Fruit fly (Drosophila melanogaster) whole organism, embryonic: ENCODE measurements around the gene nAChRalpha1.
A peak's percentile ranks its signal among the peaks of the same experiment; 100 is the strongest.

Experiments
- Ada2b ChIP-seq: fragments of 200-800 bp; sonication (Bioruptor generic); IDR thresholded peaks from 2 replicates; pipeline ENCODE4 v1.3.6; 2022; ENCODE audit warnings: missing biosample characterization, missing genetic modification characterization
- B-H2 ChIP-seq: fragments of 200-800 bp; sonication (Bioruptor generic); optimal IDR thresholded peaks from 2 replicates; lab custom pipeline; 2018; ENCODE audit warnings: missing biosample characterization, mild to moderate bottlenecking, missing genetic modification characterization
- CG11398 ChIP-seq: fragments of 200-800 bp; sonication (Bioruptor generic); optimal IDR thresholded peaks from 2 replicates; lab custom pipeline; 2016; ENCODE audit warnings: missing biosample characterization, missing genetic modification characterization
- CG12155 ChIP-seq: fragments of 200-800 bp; sonication (Bioruptor generic); optimal IDR thresholded peaks from 3 replicates; lab custom pipeline; 2016; ENCODE audit warnings: missing biosample characterization, missing genetic modification characterization
- CG12659 ChIP-seq: fragments of 200-800 bp; sonication (Bioruptor generic); optimal IDR thresholded peaks from 3 replicates; lab custom pipeline; 2017; ENCODE audit warnings: mild to moderate bottlenecking, missing biosample characterization, missing genetic modification reagents, missing genetic modification characterization
- CG13424 ChIP-seq: fragments of 200-800 bp; sonication (Bioruptor generic); optimal IDR thresholded peaks from 2 replicates; lab custom pipeline; 2019; ENCODE audit warnings: missing biosample characterization, mild to moderate bottlenecking, missing genetic modification characterization, moderate library complexity
- CG14441 ChIP-seq: fragments of 200-800 bp; sonication (Bioruptor generic); IDR thresholded peaks from 2 replicates; pipeline ENCODE4 v1.3.6; 2022; ENCODE audit warnings: missing biosample characterization, missing genetic modification characterization
- CG14860 ChIP-seq: fragments of 200-800 bp; sonication (Bioruptor generic); IDR thresholded peaks from 3 replicates; pipeline ENCODE4 v1.3.6; 2022; ENCODE audit warnings: missing biosample characterization, missing genetic modification characterization; ENCODE audit not compliant: partially characterized antibody
- CG15269 ChIP-seq: fragments of 200-800 bp; sonication (Bioruptor generic); optimal IDR thresholded peaks from 2 replicates; lab custom pipeline; 2018; ENCODE audit warnings: missing biosample characterization, mild to moderate bottlenecking, missing genetic modification characterization, moderate library complexity
- CG17802 ChIP-seq: fragments of 200-800 bp; sonication (Bioruptor generic); optimal IDR thresholded peaks from 2 replicates; lab custom pipeline; 2018; ENCODE audit warnings: missing biosample characterization, mild to moderate bottlenecking, missing genetic modification characterization, moderate library complexity
- CG18599 ChIP-seq: fragments of 200-800 bp; sonication (Bioruptor generic); optimal IDR thresholded peaks from 3 replicates; lab custom pipeline; 2017; ENCODE audit warnings: missing biosample characterization, missing genetic modification characterization, mild to moderate bottlenecking, moderate library complexity, missing genetic modification reagents
- CG30403 ChIP-seq: fragments of 200-800 bp; sonication (Bioruptor generic); optimal IDR thresholded peaks from 3 replicates; lab custom pipeline; 2016; ENCODE audit warnings: missing biosample characterization, missing genetic modification characterization
- CG31224 ChIP-seq: fragments of 200-800 bp; sonication (Bioruptor generic); IDR thresholded peaks from 2 replicates; pipeline ENCODE4 v1.3.6; 2022; ENCODE audit warnings: missing biosample characterization, missing genetic modification characterization
- CG3281 ChIP-seq: fragments of 200-800 bp; sonication (Bioruptor generic); optimal IDR thresholded peaks from 3 replicates; lab custom pipeline; 2017; ENCODE audit warnings: missing biosample characterization, mild to moderate bottlenecking, missing genetic modification characterization
- CG3847 ChIP-seq: fragments of 200-800 bp; sonication (Bioruptor generic); IDR thresholded peaks from 2 replicates; pipeline ENCODE4 v1.3.6; 2022; ENCODE audit warnings: missing biosample characterization, missing genetic modification characterization
- CG6765 ChIP-seq: fragments of 200-800 bp; sonication (Bioruptor generic); optimal IDR thresholded peaks from 3 replicates; lab custom pipeline; 2017; ENCODE audit warnings: missing biosample characterization, mild to moderate bottlenecking, missing genetic modification characterization
- CG8089 ChIP-seq: fragments of 200-800 bp; sonication (Bioruptor generic); optimal IDR thresholded peaks from 3 replicates; lab custom pipeline; 2016; ENCODE audit warnings: missing biosample characterization, missing genetic modification characterization
- CG9727 ChIP-seq: fragments of 200-800 bp; sonication (Bioruptor generic); optimal IDR thresholded peaks from 3 replicates; lab custom pipeline; 2017; ENCODE audit warnings: missing biosample characterization, mild to moderate bottlenecking, missing genetic modification characterization
- CG9817 ChIP-seq: fragments of 200-800 bp; sonication (Bioruptor generic); optimal IDR thresholded peaks from 2 replicates; lab custom pipeline; 2018; ENCODE audit warnings: missing biosample characterization, mild to moderate bottlenecking, missing genetic modification characterization, moderate library complexity
- Dfd ChIP-seq, 2 experiments: fragments of >200 bp; optimal IDR thresholded peaks; 2 replicates each; lab custom pipeline; 2017; ENCODE audit warnings: missing biosample characterization in 2 of 2, missing genetic modification characterization in 2 of 2
- Dll ChIP-seq: fragments of 200-800 bp; sonication (Bioruptor generic); IDR thresholded peaks from 4 replicates; pipeline ENCODE4 v1.3.6; 2022; ENCODE audit warnings: missing biosample characterization, missing genetic modification characterization; ENCODE audit not compliant: partially characterized antibody
- Fer1 ChIP-seq: fragments of 200-800 bp; sonication (Bioruptor generic); optimal IDR thresholded peaks from 2 replicates; lab custom pipeline; 2017; ENCODE audit warnings: missing biosample characterization, mild to moderate bottlenecking, missing genetic modification characterization
- Hand ChIP-seq: fragments of 200-800 bp; sonication (Bioruptor generic); optimal IDR thresholded peaks from 2 replicates; lab custom pipeline; 2017; ENCODE audit warnings: mild to moderate bottlenecking, missing biosample characterization, missing genetic modification reagents, missing genetic modification characterization
- Hr51 ChIP-seq, 2 experiments: fragments of 200-800 bp; sonication (Bioruptor generic); optimal IDR thresholded peaks; 2 replicates in 1 of 2; 3 replicates in 1 of 2; lab custom pipeline; 2016 to 2018; ENCODE audit warnings: missing biosample characterization in 2 of 2, missing genetic modification characterization in 2 of 2, mild to moderate bottlenecking in 1 of 2, moderate library complexity in 1 of 2
- Jarid2 ChIP-seq: fragments of 200-800 bp; sonication (Bioruptor generic); optimal IDR thresholded peaks from 3 replicates; lab custom pipeline; 2017; ENCODE audit warnings: mild to moderate bottlenecking, missing biosample characterization, missing genetic modification reagents, missing genetic modification characterization
- MTF-1 ChIP-seq: fragments of 200-800 bp; sonication (Bioruptor generic); optimal IDR thresholded peaks from 2 replicates; lab custom pipeline; 2018; ENCODE audit warnings: missing biosample characterization, mild to moderate bottlenecking, missing genetic modification characterization, borderline replicate concordance
- NC2α ChIP-seq: fragments of 200-800 bp; sonication (Bioruptor generic); optimal IDR thresholded peaks from 2 replicates; lab custom pipeline; 2016; ENCODE audit warnings: missing biosample characterization, missing genetic modification characterization
- Neu2 ChIP-seq: fragments of 200-800 bp; sonication (Bioruptor generic); optimal IDR thresholded peaks from 3 replicates; lab custom pipeline; 2016; ENCODE audit warnings: missing biosample characterization, missing genetic modification characterization, borderline replicate concordance
- Rfx ChIP-seq: fragments of 200-800 bp; sonication (Bioruptor generic); IDR thresholded peaks from 2 replicates; pipeline ENCODE4 v1.3.6; 2022; ENCODE audit warnings: missing biosample characterization, missing genetic modification characterization
- Sry-δ ChIP-seq: fragments of 200-800 bp; sonication (Bioruptor generic); optimal IDR thresholded peaks from 2 replicates; lab custom pipeline; 2016; ENCODE audit warnings: missing biosample characterization, missing genetic modification characterization
- Usf ChIP-seq: fragments of 200-800 bp; sonication (Bioruptor generic); optimal IDR thresholded peaks from 2 replicates; lab custom pipeline; 2017; ENCODE audit warnings: missing genotype, missing biosample characterization, missing genetic modification characterization
- ara ChIP-seq: fragments of 200-800 bp; sonication (Bioruptor generic); IDR thresholded peaks from 2 replicates; pipeline ENCODE4 v1.3.6; 2022; ENCODE audit warnings: missing biosample characterization, missing genetic modification characterization
- ash1 ChIP-seq: fragments of 200-800 bp; sonication (Bioruptor generic); optimal IDR thresholded peaks from 2 replicates; lab custom pipeline; 2018; ENCODE audit warnings: missing biosample characterization, mild to moderate bottlenecking, missing genetic modification characterization
- bigmax ChIP-seq: fragments of 200-800 bp; sonication (Bioruptor generic); optimal IDR thresholded peaks from 2 replicates; lab custom pipeline; 2018; ENCODE audit warnings: missing biosample characterization, mild to moderate bottlenecking, missing genetic modification characterization
- caup ChIP-seq: fragments of 200-800 bp; sonication (Bioruptor generic); optimal IDR thresholded peaks from 3 replicates; lab custom pipeline; 2017; ENCODE audit warnings: missing biosample characterization, mild to moderate bottlenecking, missing genetic modification characterization, moderate library complexity; ENCODE audit not compliant: severe bottlenecking
- ftz-f1 ChIP-seq: fragments of 200-800 bp; sonication (Bioruptor generic); optimal IDR thresholded peaks from 2 replicates; lab custom pipeline; 2016; ENCODE audit warnings: missing biosample characterization, missing genetic modification characterization
- gem ChIP-seq: fragments of 200-800 bp; sonication (Bioruptor generic); optimal IDR thresholded peaks from 2 replicates; lab custom pipeline; 2019; ENCODE audit warnings: missing biosample characterization, mild to moderate bottlenecking, missing genetic modification characterization, moderate library complexity
- grau ChIP-seq: fragments of 200-800 bp; optimal IDR thresholded peaks from 3 replicates; lab custom pipeline; 2019; ENCODE audit warnings: missing biosample characterization, mild to moderate bottlenecking, missing genetic modification characterization, moderate library complexity
- lmd ChIP-seq: fragments of 200-800 bp; sonication (Bioruptor generic); IDR thresholded peaks from 2 replicates; pipeline ENCODE4 v1.3.6; 2022; ENCODE audit warnings: missing biosample characterization, missing genetic modification characterization
- maf-S ChIP-seq: fragments of 200-800 bp; sonication (Bioruptor generic); optimal IDR thresholded peaks from 2 replicates; lab custom pipeline; 2016; ENCODE audit warnings: missing biosample characterization, missing genetic modification characterization
- nmo ChIP-seq: fragments of 200-800 bp; sonication (Bioruptor generic); optimal IDR thresholded peaks from 2 replicates; lab custom pipeline; 2018; ENCODE audit warnings: missing biosample characterization, mild to moderate bottlenecking, missing genetic modification characterization, moderate library complexity
- onecut ChIP-seq: fragments of 200-800 bp; sonication (Bioruptor generic); IDR thresholded peaks from 2 replicates; pipeline ENCODE4 v1.3.6; 2022; ENCODE audit warnings: missing biosample characterization, missing genetic modification characterization
- pho ChIP-seq: fragments of 200-800 bp; sonication (Bioruptor generic); optimal IDR thresholded peaks from 2 replicates; lab custom pipeline; 2016; ENCODE audit warnings: missing biosample characterization, missing genetic modification characterization
- row ChIP-seq: fragments of 200-800 bp; sonication (Bioruptor generic); IDR thresholded peaks from 3 replicates; pipeline ENCODE4 v1.3.6; 2022; ENCODE audit warnings: missing biosample characterization, missing genetic modification characterization
- sob ChIP-seq: fragments of 200-800 bp; sonication (Bioruptor generic); IDR thresholded peaks from 2 replicates; pipeline ENCODE4 v1.3.6; 2022; ENCODE audit warnings: missing biosample characterization, missing genetic modification characterization
- sr ChIP-seq: fragments of 200-800 bp; sonication (Bioruptor generic); IDR thresholded peaks from 3 replicates; pipeline ENCODE4 v1.3.6; 2022; ENCODE audit warnings: missing biosample characterization, missing genetic modification characterization
- ttk ChIP-seq: fragments of 200-800 bp; sonication (Bioruptor generic); IDR thresholded peaks from 2 replicates; pipeline ENCODE4 v2.1.2; 2022; ENCODE audit warnings: missing biosample characterization, missing genetic modification characterization
- unc-4 ChIP-seq: fragments of 200-800 bp; sonication (Bioruptor generic); IDR thresholded peaks from 2 replicates; pipeline ENCODE4 v1.3.6; 2022; ENCODE audit warnings: missing biosample characterization, missing genetic modification characterization; ENCODE audit not compliant: partially characterized antibody
- unpg ChIP-seq: fragments of 200-800 bp; sonication (Bioruptor generic); optimal IDR thresholded peaks from 3 replicates; lab custom pipeline; 2018; ENCODE audit warnings: missing biosample characterization, mild to moderate bottlenecking, missing genetic modification characterization, moderate library complexity
- wek ChIP-seq: fragments of 200-800 bp; sonication (Bioruptor generic); optimal IDR thresholded peaks from 3 replicates; lab custom pipeline; 2018; ENCODE audit warnings: missing biosample characterization, mild to moderate bottlenecking, missing genetic modification characterization, moderate library complexity

Gene nAChRalpha1

dm6 chr3R:24467237-24467636 is 10.3 kb upstream of the nAChRalpha1 start (continued):
- no peak for TF ChIP-seq Dll (GFP tag; lab: Robert Waterston, UW)
- peak; percentile 28; the same call in 1 of the 2 replicates for TF ChIP-seq lmd (GFP tag; lab: Robert Waterston, UW)
- TF ChIP-seq CG15269: peak; percentile 45
- TF ChIP-seq CG9817: peak; percentile 29
- TF ChIP-seq pho (GFP tag; lab: Kevin White, UChicago): no peak
- no peak for TF ChIP-seq ash1 (GFP tag; lab: Kevin White, UChicago)
- no peak for TF ChIP-seq CG31224 (GFP tag; lab: Robert Waterston, UW)
- TF ChIP-seq bigmax (GFP tag; lab: Kevin White, UChicago): no peak
- no peak for TF ChIP-seq ara (GFP tag; lab: Robert Waterston, UW)
- TF ChIP-seq ttk (GFP tag; lab: Robert Waterston, UW): no peak
- peak; percentile 12 for TF ChIP-seq CG12659 (GFP tag; lab: Kevin White, UChicago)
- TF ChIP-seq grau (tag; lab: Kevin White, UChicago): peak; percentile 47
- no peak for TF ChIP-seq CG6765 (GFP tag; lab: Kevin White, UChicago)
- no peak for TF ChIP-seq sr
- no peak for TF ChIP-seq CG12155
- peak; percentile 47 for TF ChIP-seq Rfx (GFP tag; lab: Robert Waterston, UW)
- peak; percentile 39 for TF ChIP-seq caup (GFP tag; lab: Kevin White, UChicago)
- TF ChIP-seq onecut (GFP tag; lab: Robert Waterston, UW): no peak
- peak; percentile 39 for TF ChIP-seq Ada2b (GFP tag; lab: Robert Waterston, UW)
- no peak for TF ChIP-seq Neu2 (GFP tag; lab: Kevin White, UChicago)
- peak; percentile 59 for TF ChIP-seq gem (tag; lab: Kevin White, UChicago)
- TF ChIP-seq Usf (GFP tag; lab: Kevin White, UChicago): no peak
- no peak for TF ChIP-seq maf-S (GFP tag; lab: Kevin White, UChicago)
- TF ChIP-seq B-H2 (GFP tag; lab: Kevin White, UChicago): no peak
- no peak for TF ChIP-seq wek (GFP tag; lab: Kevin White, UChicago)
- TF ChIP-seq unpg: peak; percentile 24
- peak; percentile 10; the same call in 1 of the 2 replicates for TF ChIP-seq CG3847
- TF ChIP-seq unc-4: no peak
- TF ChIP-seq NC2α: no peak
- peak; percentile 74; the same call in 2 of the 3 replicates for TF ChIP-seq row
- TF ChIP-seq CG13424: peak; percentile 25
- no peak for TF ChIP-seq CG8089
- peak; percentile 80 for TF ChIP-seq CG18599 (GFP tag; lab: Kevin White, UChicago)
- no peak for TF ChIP-seq Sry-δ
- TF ChIP-seq CG11398 (GFP tag; lab: Kevin White, UChicago): no peak
- TF ChIP-seq Fer1 (GFP tag; lab: Kevin White, UChicago): peak; percentile 65
- TF ChIP-seq Dfd (GFP tag; optimal IDR thresholded peaks at IDR 0.05; lab: Kevin White, UChicago): no peak
- TF ChIP-seq CG3281 (GFP tag; lab: Kevin White, UChicago): peak; percentile 53
- TF ChIP-seq CG9727 (GFP tag; lab: Kevin White, UChicago): peak; percentile 15
- peak; percentile 2 for TF ChIP-seq nmo (GFP tag; lab: Kevin White, UChicago)
- TF ChIP-seq CG14860: no peak
- TF ChIP-seq CG14441: 0 out of 2 replicates have a peak, but pooled peaks have one; percentile 9
- peak; percentile 15 for TF ChIP-seq CG30403 (GFP tag; lab: Kevin White, UChicago)
- TF ChIP-seq Hand (GFP tag; lab: Kevin White, UChicago): peak; percentile 59
- TF ChIP-seq Jarid2 (GFP tag; lab: Kevin White, UChicago): no peak
- TF ChIP-seq Hr51 (GFP tag; optimal IDR thresholded peaks at IDR 0.05; lab: Kevin White, UChicago): peak in 1 of 2 experiments; percentile 44
- no peak for TF ChIP-seq ftz-f1 (GFP tag; lab: Kevin White, UChicago)
- TF ChIP-seq CG17802: no peak
- TF ChIP-seq MTF-1 (GFP tag; lab: Kevin White, UChicago): no peak
- TF ChIP-seq sob (GFP tag; lab: Robert Waterston, UW): peak; percentile 34; the same call in 1 of the 2 replicates
